Fruit fly (Drosophila melanogaster): ENCODE measurements around the gene Lnk.

- TF ChIP-seq EcR (GFP tag; optimal IDR thresholded peaks at IDR 0.05) (no peak), usp (GFP tag; optimal IDR thresholded peaks at IDR 0.05) (no peak), pan (optimal IDR thresholded peaks at IDR 0.05) (no peak)
Observed at dm6 chr3R:25854825-25855224, 33.5 kb upstream of the Lnk start.

Measured in whole organism.